Worm (Caenorhabditis elegans): ENCODE measurements around the gene ulp-1.

- TF ChIP-seq blmp-1 (tag; optimal IDR thresholded peaks at IDR 0.05): no peak
- no peak for TF ChIP-seq ces-1 (GFP tag; optimal IDR thresholded peaks at IDR 0.05)
These were observed 39.4 kb upstream of the ulp-1 start, which contains the start of gene syx-16 for ce11 chrIII:5208992-5209391.

All from whole organism, mixed stage, embryonic.